Fruit fly (Drosophila melanogaster) whole organism, pupa: ENCODE results near the gene CG43121.

Source experiments
- CG10348 ChIP-seq: fragments of 200-800 bp; sonication (Bioruptor generic); IDR thresholded peaks from 2 replicates; pipeline ENCODE4 v1.3.6; 2022; ENCODE audit warnings: missing biosample characterization, missing genetic modification characterization
- CG12605 ChIP-seq: fragments of 200-800 bp; sonication (Bioruptor generic); IDR thresholded peaks from 2 replicates; pipeline ENCODE4 v1.3.6; 2022; ENCODE audit warnings: missing biosample characterization, missing genetic modification characterization
- CG13204 ChIP-seq: fragments of 200-800 bp; sonication (Bioruptor generic); optimal IDR thresholded peaks from 2 replicates; lab custom pipeline; 2018; ENCODE audit warnings: missing biosample characterization, mild to moderate bottlenecking, missing genetic modification characterization, moderate library complexity
- CG14655 ChIP-seq: fragments of 200-800 bp; sonication (Bioruptor generic); optimal IDR thresholded peaks from 3 replicates; lab custom pipeline; 2017; ENCODE audit warnings: mild to moderate bottlenecking, missing biosample characterization, missing genetic modification reagents, missing genetic modification characterization
- CG15710 ChIP-seq: fragments of 200-800 bp; sonication (Bioruptor generic); optimal IDR thresholded peaks from 2 replicates; lab custom pipeline; 2018; ENCODE audit warnings: missing biosample characterization, mild to moderate bottlenecking, missing genetic modification characterization, moderate library complexity
- CG17806 ChIP-seq: fragments of 200-800 bp; sonication (Bioruptor generic); optimal IDR thresholded peaks from 2 replicates; lab custom pipeline; 2018; ENCODE audit warnings: missing biosample characterization, mild to moderate bottlenecking, missing genetic modification characterization, moderate library complexity
- CG32121 ChIP-seq: fragments of 200-800 bp; sonication (Bioruptor generic); IDR thresholded peaks from 2 replicates; pipeline ENCODE4 v1.3.6; 2022; ENCODE audit warnings: missing biosample characterization, missing genetic modification characterization
- CG34367 ChIP-seq: fragments of 200-800 bp; sonication (Bioruptor generic); optimal IDR thresholded peaks from 2 replicates; lab custom pipeline; 2018; ENCODE audit warnings: missing biosample characterization, mild to moderate bottlenecking, missing genetic modification characterization
- CG4496 ChIP-seq: fragments of 200-800 bp; sonication (Bioruptor generic); IDR thresholded peaks from 3 replicates; pipeline ENCODE4 v1.3.6; 2022; ENCODE audit warnings: missing biosample characterization, missing genetic modification characterization
- CG8159 ChIP-seq: fragments of 200-800 bp; sonication (Bioruptor generic); optimal IDR thresholded peaks from 3 replicates; lab custom pipeline; 2018; ENCODE audit warnings: missing biosample characterization, mild to moderate bottlenecking, missing genetic modification characterization, moderate library complexity
- CG8301 ChIP-seq: fragments of 200-800 bp; sonication (Bioruptor generic); optimal IDR thresholded peaks from 2 replicates; lab custom pipeline; 2018; ENCODE audit warnings: missing biosample characterization, mild to moderate bottlenecking, missing genetic modification characterization
- CG9948 ChIP-seq: fragments of 200-800 bp; sonication (Bioruptor generic); optimal IDR thresholded peaks from 2 replicates; lab custom pipeline; 2018; ENCODE audit warnings: missing biosample characterization, mild to moderate bottlenecking, missing genetic modification characterization, moderate library complexity
- D1 ChIP-seq: fragments of 200-800 bp; sonication (Bioruptor generic); optimal IDR thresholded peaks from 2 replicates; lab custom pipeline; 2018; ENCODE audit warnings: missing biosample characterization, mild to moderate bottlenecking, missing genetic modification characterization, moderate library complexity
- EcR ChIP-seq: fragments of 200-800 bp; sonication (Bioruptor generic); optimal IDR thresholded peaks from 3 replicates; lab custom pipeline; 2019; ENCODE audit warnings: missing biosample characterization, missing genetic modification characterization, mild to moderate bottlenecking, moderate library complexity, missing genetic modification reagents
- Ets98B ChIP-seq: fragments of 200-800 bp; sonication (Bioruptor generic); IDR thresholded peaks from 2 replicates; pipeline ENCODE4 v1.3.6; 2022; ENCODE audit warnings: missing biosample characterization, missing genetic modification characterization
- Pif1A ChIP-seq: fragments of 200-800 bp; sonication (Bioruptor generic); optimal IDR thresholded peaks from 3 replicates; lab custom pipeline; 2016; ENCODE audit warnings: missing biosample characterization, missing genetic modification characterization
- Pif1B ChIP-seq: fragments of 200-800 bp; sonication (Bioruptor generic); optimal IDR thresholded peaks from 3 replicates; lab custom pipeline; 2016; ENCODE audit warnings: missing biosample characterization, missing genetic modification characterization
- Snoo ChIP-seq: fragments of 200-800 bp; sonication (Bioruptor generic); optimal IDR thresholded peaks from 3 replicates; lab custom pipeline; 2017; ENCODE audit warnings: missing biosample characterization, mild to moderate bottlenecking, missing genetic modification characterization, inconsistent platforms
- fd96Ca ChIP-seq: fragments of 200-800 bp; sonication (Bioruptor generic); IDR thresholded peaks from 3 replicates; pipeline ENCODE4 v1.3.6; 2022; ENCODE audit warnings: missing biosample characterization, missing genetic modification characterization
- gl ChIP-seq: fragments of 200-800 bp; sonication (Bioruptor generic); optimal IDR thresholded peaks from 2 replicates; lab custom pipeline; 2018; ENCODE audit warnings: missing biosample characterization, mild to moderate bottlenecking, missing genetic modification characterization
- rn ChIP-seq: fragments of 200-800 bp; sonication (Bioruptor generic); IDR thresholded peaks from 2 replicates; pipeline ENCODE4 v1.3.6; 2022; ENCODE audit warnings: missing biosample characterization, missing genetic modification characterization

Gene CG43121

DNA sequence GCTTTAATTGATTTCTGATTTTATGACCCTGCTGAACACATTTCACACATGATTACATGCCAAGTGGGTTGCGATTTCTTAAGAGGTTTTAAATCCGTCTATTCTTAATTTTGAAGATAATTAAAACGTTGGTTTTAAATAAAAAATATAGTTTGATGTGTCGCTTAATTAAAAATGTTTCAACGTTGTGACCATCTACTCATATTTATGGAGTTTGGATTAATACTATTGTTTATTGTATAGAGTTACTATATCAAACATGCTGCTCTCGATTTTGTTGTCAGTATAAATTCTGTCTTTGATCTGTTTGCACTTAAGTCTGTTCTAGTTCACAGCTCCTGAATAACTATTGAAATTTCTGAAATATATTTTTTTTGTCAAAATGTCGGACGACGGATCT lies 18.8 kb upstream of the CG43121 start, which contains the start of gene gdrd:
Gene gdrd, plus strand, starts transcription at position 301 of the 400 bp plus-strand sequence.
- TF ChIP-seq Ets98B (GFP tag; lab: Robert Waterston, UW) (no peak), gl (no peak), CG14655 (GFP tag; lab: Kevin White, UChicago) (no peak), D1 (tag; lab: Kevin White, UChicago) (no peak), fd96Ca (GFP tag; lab: Robert Waterston, UW) (no peak), Pif1B (GFP tag; lab: Kevin White, UChicago) (no peak), CG9948 (tag; lab: Kevin White, UChicago) (no peak), CG12605 (GFP tag; lab: Robert Waterston, UW) (no peak)

dm6 chr3L:14686251-14686650 lies 14.0 kb upstream of the CG43121 start:
- no peak for TF ChIP-seq CG8159 (tag; lab: Kevin White, UChicago)
- TF ChIP-seq CG13204 (GFP tag; lab: Kevin White, UChicago), result no peak
- TF ChIP-seq Pif1A (GFP tag; lab: Kevin White, UChicago), result no peak
- no peak for TF ChIP-seq CG9948 (tag; lab: Kevin White, UChicago)

dm6 chr3L:14684468-14684867 lies 12.2 kb upstream of the CG43121 start, which contains the start of gene Dnaaf6:
Dnaaf6 (plus strand) TSS chr3L:14684768.
- no peak for TF ChIP-seq D1 (tag; lab: Kevin White, UChicago)

- TF ChIP-seq CG12605 (GFP tag; lab: Robert Waterston, UW), result peak; percentile 79
- TF ChIP-seq CG15710 (tag; lab: Kevin White, UChicago), result no peak
Observed at dm6 chr3L:14681504-14681903, 9.3 kb upstream of the CG43121 start.

dm6 chr3L:14678097-14678679 lies 6.0 kb upstream of the CG43121 start, which contains the start of gene CG4914:
CG4914 (minus strand) TSS chr3L:14678147.
- peak; percentile 86 for TF ChIP-seq CG9948 (tag; lab: Kevin White, UChicago)
- TF ChIP-seq D1 (tag; lab: Kevin White, UChicago), result peak; percentile 80
- 0 out of 3 replicates have a peak, but pooled peaks have one; percentile 40 for TF ChIP-seq fd96Ca (GFP tag; lab: Robert Waterston, UW)
- TF ChIP-seq CG12605 (GFP tag; lab: Robert Waterston, UW), result peak; percentile 35; the same call in 1 of the 2 replicates
- TF ChIP-seq CG17806, result peak; percentile 79
- TF ChIP-seq Pif1B (GFP tag; lab: Kevin White, UChicago), result peak; percentile 44
- no peak for TF ChIP-seq EcR (GFP tag; lab: Kevin White, UChicago)
- peak; percentile 66; the same call in 1 of the 2 replicates for TF ChIP-seq CG32121 (GFP tag; lab: Robert Waterston, UW)
- peak; percentile 67 for TF ChIP-seq CG34367 (tag; lab: Kevin White, UChicago)
- peak; percentile 77 for TF ChIP-seq CG4496 (GFP tag; lab: Robert Waterston, UW)
- TF ChIP-seq CG8301, result peak; percentile 94
- TF ChIP-seq CG13204 (GFP tag; lab: Kevin White, UChicago), result no peak
- no peak for TF ChIP-seq gl
- peak; percentile 72 for TF ChIP-seq CG15710 (tag; lab: Kevin White, UChicago)
- TF ChIP-seq CG10348 (GFP tag; lab: Robert Waterston, UW), result no peak
- TF ChIP-seq CG8159 (tag; lab: Kevin White, UChicago), result peak; percentile 64
- TF ChIP-seq CG14655 (GFP tag; lab: Kevin White, UChicago), result peak; percentile 96
- TF ChIP-seq Pif1A (GFP tag; lab: Kevin White, UChicago), result peak; percentile 62
- TF ChIP-seq Snoo (tag; lab: Kevin White, UChicago), result peak; percentile 88
- TF ChIP-seq rn (GFP tag; lab: Robert Waterston, UW), result peak; percentile 51
- TF ChIP-seq Ets98B (GFP tag; lab: Robert Waterston, UW), result peak; percentile 44; the same call in 1 of the 2 replicates

DNA sequence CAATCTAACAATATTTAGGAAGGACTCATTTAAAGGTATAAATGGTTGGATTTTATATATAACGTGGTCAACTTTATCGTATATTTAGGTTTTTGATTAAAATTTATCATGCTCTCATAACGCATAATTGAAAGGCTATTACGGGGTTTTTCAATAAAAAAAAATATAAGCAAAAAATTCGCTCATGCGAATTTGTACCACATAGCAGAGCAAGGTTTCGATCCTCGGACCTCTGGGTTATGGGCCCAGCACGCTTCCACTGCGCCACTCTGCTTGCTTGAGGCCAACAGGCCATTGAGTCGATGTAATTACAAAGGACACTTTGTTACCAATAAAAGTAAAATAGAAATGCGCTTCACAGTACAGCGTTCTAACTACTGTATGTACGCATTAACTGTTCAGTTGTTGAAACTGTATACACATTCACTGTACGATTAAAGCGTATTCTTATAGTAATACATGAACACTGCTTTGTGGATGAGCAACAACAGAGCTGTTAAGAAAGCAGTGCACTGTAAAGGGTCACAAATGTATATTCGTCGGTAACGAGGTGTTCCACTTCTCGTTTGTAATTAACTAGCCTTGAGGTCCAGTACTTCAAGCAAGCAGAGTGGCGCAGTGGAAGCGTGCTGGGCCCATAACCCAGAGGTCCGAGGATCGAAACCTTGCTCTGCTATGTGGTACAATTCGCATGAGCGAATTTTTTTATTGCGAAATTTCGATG lies 1.7 kb upstream of the CG43121 start:
- TF ChIP-seq CG4496 (GFP tag; lab: Robert Waterston, UW), result no peak
- no peak for TF ChIP-seq CG14655 (GFP tag; lab: Kevin White, UChicago)
- no peak for TF ChIP-seq CG34367 (tag; lab: Kevin White, UChicago)
- TF ChIP-seq CG8301, result no peak
- no peak for TF ChIP-seq fd96Ca (GFP tag; lab: Robert Waterston, UW)
- no peak for TF ChIP-seq CG15710 (tag; lab: Kevin White, UChicago)
- TF ChIP-seq CG13204 (GFP tag; lab: Kevin White, UChicago), result no peak

dm6 chr3L:14671546-14671945 lies 691 bp downstream of the CG43121 start:
- TF ChIP-seq CG12605 (GFP tag; lab: Robert Waterston, UW) (no peak), fd96Ca (GFP tag; lab: Robert Waterston, UW) (no peak), rn (GFP tag; lab: Robert Waterston, UW) (no peak), Pif1B (GFP tag; lab: Kevin White, UChicago) (no peak), CG15710 (tag; lab: Kevin White, UChicago) (no peak), CG8301 (no peak), D1 (tag; lab: Kevin White, UChicago) (peak; percentile 29), CG10348 (GFP tag; lab: Robert Waterston, UW) (no peak), EcR (GFP tag; lab: Kevin White, UChicago) (peak; percentile 92), CG8159 (tag; lab: Kevin White, UChicago) (no peak), CG9948 (tag; lab: Kevin White, UChicago) (no peak), Snoo (tag; lab: Kevin White, UChicago) (no peak)
